Fruit fly (Drosophila melanogaster) whole organism, embryonic: ENCODE results near the gene EMC3.

Experiments
- Awh ChIP-seq: fragments of 200-800 bp; sonication (Bioruptor generic); IDR thresholded peaks from 2 replicates; pipeline ENCODE4, ENCODE4 v1.3.6; 2022; ENCODE audit warnings: missing biosample characterization, missing genetic modification characterization
- Bdp1 ChIP-seq: fragments of 200-800 bp; sonication (Bioruptor generic); optimal IDR thresholded peaks from 3 replicates; lab custom pipeline; 2016; ENCODE audit warnings: missing biosample characterization, missing genetic modification characterization
- CG10979 ChIP-seq: fragments of 200-800 bp; sonication (Bioruptor generic); optimal IDR thresholded peaks from 2 replicates; lab custom pipeline; 2018; ENCODE audit warnings: missing biosample characterization, mild to moderate bottlenecking, missing genetic modification characterization, moderate library complexity
- CG12219 ChIP-seq: fragments of 200-800 bp; sonication (Bioruptor generic); optimal IDR thresholded peaks from 3 replicates; lab custom pipeline; 2018; ENCODE audit warnings: missing biosample characterization, mild to moderate bottlenecking, missing genetic modification characterization
- CG13123 ChIP-seq: fragments of 200-800 bp; sonication (Bioruptor generic); optimal IDR thresholded peaks from 2 replicates; lab custom pipeline; 2016; ENCODE audit warnings: missing biosample characterization, missing genetic modification characterization
- CG18262 ChIP-seq: fragments of 200-800 bp; optimal IDR thresholded peaks from 3 replicates; lab custom pipeline; 2019; ENCODE audit warnings: missing biosample characterization, mild to moderate bottlenecking, missing genetic modification characterization, moderate library complexity
- CG30020 ChIP-seq: fragments of 200-800 bp; optimal IDR thresholded peaks from 2 replicates; lab custom pipeline; 2019; ENCODE audit warnings: missing biosample characterization, mild to moderate bottlenecking, missing genetic modification characterization, moderate library complexity
- CG3065 ChIP-seq: fragments of 200-800 bp; sonication (Bioruptor generic); optimal IDR thresholded peaks from 2 replicates; lab custom pipeline; 2016; ENCODE audit warnings: missing biosample characterization, missing genetic modification characterization
- CG31441 ChIP-seq: fragments of 200-800 bp; sonication (Bioruptor generic); IDR thresholded peaks from 2 replicates; pipeline ENCODE4 v1.3.6; 2022; ENCODE audit warnings: missing biosample characterization, missing genetic modification characterization
- CG33557 ChIP-seq: fragments of 200-800 bp; sonication (Bioruptor generic); optimal IDR thresholded peaks from 2 replicates; lab custom pipeline; 2019; ENCODE audit warnings: missing biosample characterization, mild to moderate bottlenecking, missing genetic modification characterization, moderate library complexity
- CG3995 ChIP-seq: fragments of 200-800 bp; sonication (Bioruptor generic); optimal IDR thresholded peaks from 3 replicates; lab custom pipeline; 2016; ENCODE audit warnings: missing biosample characterization, missing genetic modification characterization
- CG42726 ChIP-seq: fragments of 200-800 bp; sonication (Bioruptor generic); IDR thresholded peaks from 2 replicates; pipeline ENCODE4 v1.3.6; 2022; ENCODE audit warnings: missing biosample characterization, missing genetic modification characterization; ENCODE audit not compliant: partially characterized antibody
- CG4328 ChIP-seq: fragments of 200-800 bp; sonication (Bioruptor generic); optimal IDR thresholded peaks from 3 replicates; lab custom pipeline; 2017; ENCODE audit warnings: missing biosample characterization, missing genetic modification reagents, missing genetic modification characterization
- CG4360 ChIP-seq: fragments of 200-800 bp; sonication (Bioruptor generic); IDR thresholded peaks from 2 replicates; pipeline ENCODE4 v1.3.6; 2022; ENCODE audit warnings: missing biosample characterization, missing genetic modification characterization
- CG4854 ChIP-seq: fragments of 200-800 bp; sonication (Bioruptor generic); optimal IDR thresholded peaks from 2 replicates; lab custom pipeline; 2016; ENCODE audit warnings: missing biosample characterization, missing genetic modification characterization, inconsistent platforms
- CG7556 ChIP-seq: fragments of 200-800 bp; sonication (Bioruptor generic); optimal IDR thresholded peaks from 2 replicates; lab custom pipeline; 2017; ENCODE audit warnings: missing biosample characterization, mild to moderate bottlenecking, missing genetic modification characterization
- CG7745 ChIP-seq: fragments of 200-800 bp; sonication (Bioruptor generic); optimal IDR thresholded peaks from 2 replicates; lab custom pipeline; 2018; ENCODE audit warnings: missing biosample characterization, mild to moderate bottlenecking, missing genetic modification characterization, moderate library complexity
- CG9609 ChIP-seq: fragments of 200-800 bp; sonication (Bioruptor generic); optimal IDR thresholded peaks from 3 replicates; lab custom pipeline; 2016; ENCODE audit warnings: missing biosample characterization, missing genetic modification characterization
- CG9817 ChIP-seq: fragments of 200-800 bp; sonication (Bioruptor generic); optimal IDR thresholded peaks from 2 replicates; lab custom pipeline; 2018; ENCODE audit warnings: missing biosample characterization, mild to moderate bottlenecking, missing genetic modification characterization, moderate library complexity
- CTCF ChIP-seq: fragments of 200-800 bp; sonication (Bioruptor generic); optimal IDR thresholded peaks from 2 replicates; lab custom pipeline; 2017; ENCODE audit warnings: missing biosample characterization, mild to moderate bottlenecking, missing genetic modification characterization, moderate library complexity
- Dip2 ChIP-seq: fragments of 200-800 bp; sonication (Bioruptor generic); IDR thresholded peaks from 2 replicates; pipeline ENCODE4 v1.3.6; 2022; ENCODE audit warnings: missing biosample characterization, missing genetic modification characterization
- Drgx ChIP-seq: fragments of 200-800 bp; sonication (Bioruptor generic); IDR thresholded peaks from 2 replicates; pipeline ENCODE4 v1.3.6; 2022; ENCODE audit warnings: missing biosample characterization, missing genetic modification characterization
- E2f2 ChIP-seq: fragments of 200-800 bp; sonication (Bioruptor generic); IDR thresholded peaks from 2 replicates; pipeline ENCODE4 v1.3.6; 2022; ENCODE audit warnings: missing biosample characterization, missing genetic modification characterization
- Ets65A ChIP-seq: fragments of 200-800 bp; sonication (Bioruptor generic); peaks from one replicate; lab custom pipeline; 2016; ENCODE audit warnings: missing biosample characterization, missing genetic modification characterization
- Ets97D ChIP-seq: fragments of 200-800 bp; sonication (Bioruptor generic); optimal IDR thresholded peaks from 3 replicates; lab custom pipeline; 2016; ENCODE audit warnings: missing biosample characterization, missing genetic modification characterization
- GATAe ChIP-seq: fragments of 200-800 bp; sonication (Bioruptor generic); conservative IDR thresholded peaks from 2 replicates; pipeline ENCODE4 v1.3.6; 2022; ENCODE audit warnings: missing biosample characterization, missing genetic modification characterization
- HmgZ ChIP-seq: fragments of 200-800 bp; sonication (Bioruptor generic); optimal IDR thresholded peaks from 2 replicates; lab custom pipeline; 2018; ENCODE audit warnings: missing biosample characterization, mild to moderate bottlenecking, missing genetic modification characterization
- Hmx ChIP-seq: fragments of 200-800 bp; sonication (Bioruptor generic); optimal IDR thresholded peaks from 2 replicates; lab custom pipeline; 2016; ENCODE audit warnings: missing biosample characterization, missing genetic modification characterization
- Jarid2 ChIP-seq: fragments of 200-800 bp; sonication (Bioruptor generic); optimal IDR thresholded peaks from 3 replicates; lab custom pipeline; 2017; ENCODE audit warnings: mild to moderate bottlenecking, missing biosample characterization, missing genetic modification reagents, missing genetic modification characterization
- Med ChIP-seq: fragments of 200-800 bp; sonication (Bioruptor generic); peaks from one replicate; lab custom pipeline; 2016; ENCODE audit warnings: missing biosample characterization, missing genetic modification characterization, mild to moderate bottlenecking, inconsistent platforms, moderate library complexity
- Side ChIP-seq: fragments of 200-800 bp; sonication (Bioruptor generic); optimal IDR thresholded peaks from 2 replicates; lab custom pipeline; 2016; ENCODE audit warnings: missing biosample characterization, missing genetic modification characterization
- aop ChIP-seq: fragments of 200-800 bp; sonication (Bioruptor generic); IDR thresholded peaks from 2 replicates; pipeline ENCODE4 v1.3.6; 2022; ENCODE audit warnings: missing biosample characterization, missing genetic modification characterization
- bab2 ChIP-seq: fragments of 200-800 bp; sonication (Bioruptor generic); optimal IDR thresholded peaks from 2 replicates; lab custom pipeline; 2016; ENCODE audit warnings: missing biosample characterization, missing genetic modification characterization
- bbx ChIP-seq: fragments of 200-800 bp; sonication (Bioruptor generic); IDR thresholded peaks from 2 replicates; pipeline ENCODE4 v1.3.6; 2022; ENCODE audit warnings: missing biosample characterization, missing genetic modification characterization; ENCODE audit not compliant: partially characterized antibody
- cato ChIP-seq: fragments of 200-800 bp; sonication (Bioruptor generic); optimal IDR thresholded peaks from 2 replicates; lab custom pipeline; 2016; ENCODE audit warnings: missing biosample characterization, missing genetic modification characterization, borderline replicate concordance
- da ChIP-seq: fragments of 200-800 bp; sonication (Bioruptor generic); optimal IDR thresholded peaks from 2 replicates; lab custom pipeline; 2016; ENCODE audit warnings: missing biosample characterization, missing genetic modification characterization
- esg ChIP-seq: fragments of 200-800 bp; sonication (Bioruptor generic); conservative IDR thresholded peaks from 2 replicates; pipeline ENCODE4 v1.3.6; 2022; ENCODE audit warnings: missing biosample characterization, missing genetic modification characterization
- gcm ChIP-seq: fragments of 200-800 bp; sonication (Bioruptor generic); optimal IDR thresholded peaks from 2 replicates; lab custom pipeline; 2019; ENCODE audit warnings: missing biosample characterization, mild to moderate bottlenecking, missing genetic modification characterization, moderate library complexity
- gro ChIP-seq: fragments of 200-800 bp; sonication (Bioruptor generic); optimal IDR thresholded peaks from 2 replicates; lab custom pipeline; 2016; ENCODE audit warnings: missing biosample characterization, missing genetic modification characterization
- ind ChIP-seq: fragments of 200-800 bp; sonication (Bioruptor generic); optimal IDR thresholded peaks from 3 replicates; lab custom pipeline; 2016; ENCODE audit warnings: missing biosample characterization, missing genetic modification characterization
- insv ChIP-seq, 2 experiments: fragments of 200-800 bp; sonication (Bioruptor generic); optimal IDR thresholded peaks; 3 replicates each; lab custom pipeline; 2016 to 2018; ENCODE audit warnings: missing biosample characterization in 2 of 2, missing genetic modification characterization in 2 of 2
- luna ChIP-seq: fragments of 200-800 bp; sonication (Bioruptor generic); optimal IDR thresholded peaks from 2 replicates; lab custom pipeline; 2016; ENCODE audit warnings: missing biosample characterization, missing genetic modification characterization
- maf-S ChIP-seq: fragments of 200-800 bp; sonication (Bioruptor generic); optimal IDR thresholded peaks from 2 replicates; lab custom pipeline; 2016; ENCODE audit warnings: missing biosample characterization, missing genetic modification characterization
- mld ChIP-seq: fragments of 200-800 bp; sonication (Bioruptor generic); IDR thresholded peaks from 3 replicates; pipeline ENCODE4 v1.3.6; 2022; ENCODE audit warnings: missing biosample characterization, missing genetic modification characterization; ENCODE audit not compliant: partially characterized antibody
- prd ChIP-seq, 3 experiments: fragments of >200 bp in 2 of 3; fragments of 200-800 bp in 1 of 3; sonication (Bioruptor generic) in 1 of 3; optimal IDR thresholded peaks in 2 of 3; IDR thresholded peaks in 1 of 3; 2 replicates in 2 of 3; 3 replicates in 1 of 3; pipeline versions ENCODE4 v1.3.6 to Lab custom; 2017 to 2022; ENCODE audit warnings: missing biosample characterization in 1 of 3, missing genetic modification characterization in 1 of 3
- pros ChIP-seq: fragments of 200-800 bp; sonication (Bioruptor generic); optimal IDR thresholded peaks from 3 replicates; lab custom pipeline; 2019; ENCODE audit warnings: missing biosample characterization, mild to moderate bottlenecking, missing genetic modification characterization, moderate library complexity
- sd ChIP-seq: fragments of 200-800 bp; sonication (Bioruptor generic); optimal IDR thresholded peaks from 3 replicates; lab custom pipeline; 2018; ENCODE audit warnings: missing biosample characterization, mild to moderate bottlenecking, missing genetic modification characterization, moderate library complexity
- so ChIP-seq: fragments of 200-800 bp; sonication (Bioruptor generic); IDR thresholded peaks from 3 replicates; pipeline ENCODE4 v1.3.6; 2022; ENCODE audit warnings: missing biosample characterization, missing genetic modification characterization
- tap ChIP-seq: fragments of 200-800 bp; optimal IDR thresholded peaks from 3 replicates; lab custom pipeline; 2019; ENCODE audit warnings: missing biosample characterization, mild to moderate bottlenecking, missing genetic modification characterization, moderate library complexity
- tx ChIP-seq: fragments of 200-800 bp; sonication (Bioruptor generic); optimal IDR thresholded peaks from 2 replicates; lab custom pipeline; 2016; ENCODE audit warnings: missing biosample characterization, missing genetic modification characterization

The EMC3 gene

dm6 chr2L:10736993-10737756 lies 5.0 kb upstream of the EMC3 start, which contains the start of the genes Vha16-5 and CG12299 (continued):
- TF ChIP-seq cato (peak; percentile 64), luna (GFP tag; lab: Kevin White, UChicago) (no peak), CG3995 (GFP tag; lab: Kevin White, UChicago) (peak; percentile 35), bab2 (peak; percentile 83), CG33557 (no peak), CG9609 (peak; percentile 89), CG4328 (GFP tag; lab: Kevin White, UChicago) (peak; percentile 28), prd (optimal IDR thresholded peaks at IDR 0.05; lab: Kevin White, UChicago) (no peak), prd (GFP tag; IDR thresholded peaks at IDR 0.05; lab: Robert Waterston, UW) (peak; percentile 95), CG7556 (peak; percentile 51), CG13123 (GFP tag; lab: Kevin White, UChicago) (peak; percentile 76), Awh (GFP tag; lab: Robert Waterston, UW) (peak; percentile 64), CTCF (GFP tag; lab: Kevin White, UChicago) (no peak), maf-S (GFP tag; lab: Kevin White, UChicago) (peak; percentile 81), pros (GFP tag; lab: Kevin White, UChicago) (no peak), Bdp1 (GFP tag; lab: Kevin White, UChicago) (peak; percentile 81), Hmx (no peak), GATAe (no peak; the same call in 1 of the 2 replicates), mld (peak; percentile 78), gro (GFP tag; lab: Kevin White, UChicago) (peak; percentile 76), Ets97D (GFP tag; lab: Kevin White, UChicago) (peak; percentile 87), CG9817 (tag; lab: Kevin White, UChicago) (peak; percentile 72), insv (GFP tag; optimal IDR thresholded peaks at IDR 0.05; lab: Kevin White, UChicago) (no peak), esg (peak; percentile 83), ind (GFP tag; lab: Kevin White, UChicago) (peak; percentile 86), Side (GFP tag; lab: Kevin White, UChicago) (peak; percentile 67), Jarid2 (GFP tag; lab: Kevin White, UChicago) (no peak), CG18262 (tag; lab: Kevin White, UChicago) (peak; percentile 63), CG12219 (GFP tag; lab: Kevin White, UChicago) (no peak), CG42726 (GFP tag; lab: Robert Waterston, UW) (peak; percentile 76; the same call in 1 of the 2 replicates), CG31441 (no peak; the same call in none of the 2 replicates), so (GFP tag; lab: Robert Waterston, UW) (peak; percentile 65; the same call in 1 of the 3 replicates), gcm (GFP tag; lab: Kevin White, UChicago) (no peak), CG7745 (tag; lab: Kevin White, UChicago) (no peak), Med (GFP tag; lab: Kevin White, UChicago) (peak; percentile 99), sd (tag; lab: Kevin White, UChicago) (no peak), CG30020 (tag; lab: Kevin White, UChicago) (peak; percentile 70), CG3065 (peak; percentile 52), CG4360 (GFP tag; lab: Robert Waterston, UW) (peak; percentile 59; the same call in 1 of the 2 replicates), Drgx (GFP tag; lab: Robert Waterston, UW) (peak; percentile 68), Ets65A (peak; percentile 99), aop (peak; percentile 87), CG4854 (peak; percentile 65), bbx (GFP tag; lab: Robert Waterston, UW) (peak; percentile 89), tap (tag; lab: Kevin White, UChicago) (no peak), tx (GFP tag; lab: Kevin White, UChicago) (peak; percentile 84), E2f2 (GFP tag; lab: Robert Waterston, UW) (peak; percentile 94), Dip2 (GFP tag; lab: Robert Waterston, UW) (no peak), CG10979 (tag; lab: Kevin White, UChicago) (peak; percentile 83), da (peak; percentile 61), HmgZ (tag; lab: Kevin White, UChicago) (peak; percentile 70)
